Worm (Caenorhabditis elegans) whole organism, L4 larva: ENCODE data around the gene nhr-19.

Experiments used
- ama-1 ChIP-seq: fragments of 150-350 bp; optimal IDR thresholded peaks from 2 replicates; lab custom pipeline; 2014; ENCODE audit warnings: inconsistent platforms, mixed read lengths
- nhr-102 ChIP-seq: sonication (generic microtip); optimal IDR thresholded peaks from 2 replicates; lab custom pipeline; 2016; ENCODE audit warnings: mild to moderate bottlenecking, missing genetic modification characterization, moderate library complexity, missing compliant biosample characterization
- nhr-11 ChIP-seq: fragments of 150-350 bp; optimal IDR thresholded peaks from 2 replicates; lab custom pipeline; 2014; ENCODE audit warnings: missing biosample characterization, missing genetic modification characterization
- nhr-77 ChIP-seq: fragments of 150-350 bp; optimal IDR thresholded peaks from 2 replicates; lab custom pipeline; 2014; ENCODE audit warnings: missing biosample characterization, missing genetic modification characterization
- pqm-1 ChIP-seq: sonication (generic microtip); optimal IDR thresholded peaks from 2 replicates; lab custom pipeline; 2017; ENCODE audit warnings: missing biosample characterization, missing genetic modification characterization
- snpc-4 ChIP-seq: fragments of 150-350 bp; optimal IDR thresholded peaks from 2 replicates; lab custom pipeline; 2014; ENCODE audit warnings: missing biosample characterization, missing genetic modification characterization
- vab-7 ChIP-seq: fragments of 200-800 bp; sonication (Bioruptor generic); IDR thresholded peaks from 2 replicates; pipeline ENCODE4 v1.3.6; 2022; ENCODE audit warnings: missing genetic modification reagents, missing genetic modification characterization, missing compliant biosample characterization

DNA sequence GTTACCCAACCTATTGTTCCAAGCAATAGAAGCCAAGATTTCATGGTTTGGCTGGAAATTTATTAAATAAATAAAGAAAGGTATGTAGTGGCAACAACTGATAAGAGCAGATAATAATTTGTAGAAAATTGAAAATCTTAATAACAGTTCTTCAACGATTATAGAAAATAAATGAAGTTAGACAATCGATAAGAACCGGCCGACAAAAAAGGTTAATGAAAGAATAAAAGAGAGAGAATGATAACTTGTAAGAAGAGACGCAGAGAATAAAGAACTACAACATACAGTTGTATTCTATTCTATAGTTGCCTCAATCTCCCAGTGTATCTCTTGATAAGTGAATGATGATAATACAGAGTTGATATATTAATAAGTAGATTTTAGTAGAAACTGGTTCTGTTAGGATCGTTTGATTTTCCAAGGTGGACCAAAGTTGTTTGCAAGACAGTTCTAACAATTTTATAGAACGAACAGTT is 18.6 kb downstream of the nhr-19 start, which contains the start of gene ugt-58:
- TF ChIP-seq nhr-11 (tag; lab: Kevin White, UChicago) (no peak), vab-7 (GFP tag; lab: Robert Waterston, UW) (no peak), pqm-1 (no peak), snpc-4 (tag; lab: Kevin White, UChicago) (no peak), nhr-102 (no peak), ama-1 (no peak), nhr-77 (tag; lab: Kevin White, UChicago) (no peak)
